Worm (Caenorhabditis elegans): ENCODE measurements around the gene F12A10.9.
A peak's percentile ranks its signal among the peaks of the same experiment; 100 is the strongest.
"Not testable (repeated sequence)": the region's sequence is repeated elsewhere in the genome, so short reads cannot be mapped to it uniquely, and the experiment has no call there.

The F12A10.9 gene

ce11 chrII:5537524-5537923 is 39.0 kb downstream of the F12A10.9 start, which contains the start of gene C17C3.11:
Gene C17C3.11 (plus strand): TSS chrII:5537824.
- TF ChIP-seq nhr-237 (tag; optimal IDR thresholded peaks at IDR 0.05) (no peak), pha-4 (tag; optimal IDR thresholded peaks at IDR 0.05) (no peak), sptf-1 (tag; optimal IDR thresholded peaks at IDR 0.05) (no peak), nhr-76 (tag; optimal IDR thresholded peaks at IDR 0.05) (no peak), unc-120 (tag; optimal IDR thresholded peaks at IDR 0.05; ENCODE audit: poor library complexity, severe bottlenecking) (no peak)

- not testable (repeated sequence) for TF ChIP-seq nhr-2 (tag; optimal IDR thresholded peaks at IDR 0.05); ham-2 (GFP tag; optimal IDR thresholded peaks at IDR 0.05); ceh-43 (GFP tag; optimal IDR thresholded peaks at IDR 0.05)
Measured at ce11 chrII:5540113-5540512, 41.6 kb downstream of the F12A10.9 start, which contains the start of gene hlh-27. Gene hlh-27 (minus strand): TSS chrII:5540213.

- TF ChIP-seq zip-8 (tag; optimal IDR thresholded peaks at IDR 0.05) (no peak), bed-3 (GFP tag; optimal IDR thresholded peaks at IDR 0.05) (no peak), snpc-4 (tag; optimal IDR thresholded peaks at IDR 0.05) (no peak), lin-13 (tag; optimal IDR thresholded peaks at IDR 0.05) (no peak), M03D4.4 (tag; optimal IDR thresholded peaks at IDR 0.05) (no peak), mls-2 (tag; optimal IDR thresholded peaks at IDR 0.05) (no peak), nhr-28 (tag; optimal IDR thresholded peaks at IDR 0.05) (no peak), unc-62 (GFP tag; optimal IDR thresholded peaks at IDR 0.05) (no peak), ceh-43 (GFP tag; optimal IDR thresholded peaks at IDR 0.05) (no peak), lsy-2 (tag; optimal IDR thresholded peaks at IDR 0.05) (no peak)
Measured at ce11 chrII:5541685-5542084, 43.2 kb downstream of the F12A10.9 start, which contains the start of gene C17C3.24. Gene C17C3.24 (minus strand): TSS chrII:5541785.

ce11 chrII:5543476-5544144 is 45.1 kb downstream of the F12A10.9 start:
- TF ChIP-seq lsy-2 (tag; optimal IDR thresholded peaks at IDR 0.05): peak; percentile 84
- TF ChIP-seq ztf-11 (tag; optimal IDR thresholded peaks at IDR 0.05): peak; percentile 83
- peak; percentile 85 for TF ChIP-seq lin-13 (tag; optimal IDR thresholded peaks at IDR 0.05)
- no peak for TF ChIP-seq blmp-1 (tag; optimal IDR thresholded peaks at IDR 0.05)
- peak; percentile 74 for TF ChIP-seq ceh-39 (tag; optimal IDR thresholded peaks at IDR 0.05)
- TF ChIP-seq mab-5 (tag; optimal IDR thresholded peaks at IDR 0.05): peak; percentile 84
- TF ChIP-seq tbx-8 (GFP tag; optimal IDR thresholded peaks at IDR 0.05): peak; percentile 93
- TF ChIP-seq snpc-4 (tag; optimal IDR thresholded peaks at IDR 0.05): no peak
- TF ChIP-seq zip-8 (tag; optimal IDR thresholded peaks at IDR 0.05): no peak
- TF ChIP-seq ham-2 (GFP tag; optimal IDR thresholded peaks at IDR 0.05): peak; percentile 75
- TF ChIP-seq ces-1 (GFP tag; optimal IDR thresholded peaks at IDR 0.05): peak; percentile 99
- TF ChIP-seq nhr-28 (tag; optimal IDR thresholded peaks at IDR 0.05): peak; percentile 24
- TF ChIP-seq cnd-1 (tag; optimal IDR thresholded peaks at IDR 0.05): peak; percentile 80
- peak; percentile 93 for TF ChIP-seq ceh-83 (GFP tag; optimal IDR thresholded peaks at IDR 0.05)
- peak; percentile 92 for TF ChIP-seq nhr-237 (tag; optimal IDR thresholded peaks at IDR 0.05)
- TF ChIP-seq mls-2 (tag; optimal IDR thresholded peaks at IDR 0.05): peak; percentile 95
- peak; percentile 29 for TF ChIP-seq flh-1 (GFP tag; optimal IDR thresholded peaks at IDR 0.05)
- TF ChIP-seq drap-1 (GFP tag; optimal IDR thresholded peaks at IDR 0.05): peak; percentile 89
- TF ChIP-seq elt-1 (tag; optimal IDR thresholded peaks at IDR 0.05; ENCODE audit: borderline replicate concordance, insufficient read depth): no peak
- TF ChIP-seq lin-32 (GFP tag; optimal IDR thresholded peaks at IDR 0.05): peak; percentile 78
- TF ChIP-seq sem-2 (GFP tag; optimal IDR thresholded peaks at IDR 0.05): peak; percentile 76
- peak; percentile 92 for TF ChIP-seq pha-4 (tag; optimal IDR thresholded peaks at IDR 0.05)
- TF ChIP-seq hlh-1 (tag; optimal IDR thresholded peaks at IDR 0.05): peak; percentile 72
- TF ChIP-seq bed-3 (GFP tag; optimal IDR thresholded peaks at IDR 0.05): peak; percentile 65
- TF ChIP-seq unc-39 (tag; optimal IDR thresholded peaks at IDR 0.05): peak; percentile 55
- no peak for TF ChIP-seq nhr-76 (tag; optimal IDR thresholded peaks at IDR 0.05)
- peak; percentile 89 for TF ChIP-seq nhr-12 (tag; optimal IDR thresholded peaks at IDR 0.05)
- TF ChIP-seq mep-1 (tag; optimal IDR thresholded peaks at IDR 0.05): peak; percentile 96
- TF ChIP-seq unc-120 (tag; optimal IDR thresholded peaks at IDR 0.05; ENCODE audit: poor library complexity, severe bottlenecking): peak; percentile 94
- peak; percentile 86 for TF ChIP-seq ceh-43 (GFP tag; optimal IDR thresholded peaks at IDR 0.05)
- peak; percentile 86 for TF ChIP-seq nhr-2 (tag; optimal IDR thresholded peaks at IDR 0.05)
- TF ChIP-seq sptf-1 (tag; optimal IDR thresholded peaks at IDR 0.05): peak; percentile 93
- peak; percentile 89 for TF ChIP-seq unc-62 (GFP tag; optimal IDR thresholded peaks at IDR 0.05)
- TF ChIP-seq elt-3 (tag; optimal IDR thresholded peaks at IDR 0.05): peak; percentile 80
- TF ChIP-seq M03D4.4 (tag; optimal IDR thresholded peaks at IDR 0.05): peak; percentile 86

Measured in whole organism, mixed stage, embryonic.